Comparison of ENCODE assay signal across 5 fruit fly cellular contexts in the genomic region with DNA sequence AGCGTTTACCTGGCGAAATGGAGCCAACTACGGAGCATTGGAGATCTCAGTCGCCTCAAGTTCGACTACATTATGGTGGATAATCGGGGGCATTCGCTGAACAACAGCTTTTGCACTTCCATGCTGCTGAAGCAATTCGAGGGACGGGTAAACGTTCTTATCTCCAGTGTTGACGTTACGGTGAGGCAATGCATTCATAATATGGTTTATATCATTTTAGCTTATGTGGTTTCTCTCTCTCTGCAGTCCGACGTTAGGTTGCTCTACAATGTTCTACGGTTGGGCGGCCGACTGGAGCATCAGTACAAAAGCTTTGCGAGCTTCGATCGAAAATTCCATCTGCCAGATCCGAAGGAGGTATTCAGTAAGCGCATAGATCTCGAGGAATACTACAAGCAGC.
TF ChIP-seq lines count a peak whose summit lies in the region.

No protein-coding gene starts in this region.

- no peak for TF ChIP-seq CTCF in whole organism, embryonic (GFP tag; optimal IDR thresholded peaks at IDR 0.05; lab: Kevin White, UChicago)

TF ChIP-seq in whole organism, adult, 20 proteins besides CTCF, POLR2A, EP300 and RAD21:
- no peak for TF ChIP-seq pad (GFP tag; optimal IDR thresholded peaks at IDR 0.05; lab: Kevin White, UChicago)
- no peak for TF ChIP-seq CG33017 (tag; optimal IDR thresholded peaks at IDR 0.05; lab: Kevin White, UChicago)
- no peak for TF ChIP-seq Hr96 (GFP tag; optimal IDR thresholded peaks at IDR 0.05; lab: Kevin White, UChicago)
- no peak for TF ChIP-seq toe (GFP tag; optimal IDR thresholded peaks at IDR 0.05; lab: Kevin White, UChicago)
- TF ChIP-seq cic (GFP tag; optimal IDR thresholded peaks at IDR 0.05; lab: Kevin White, UChicago) = peak; percentile 18
- TF ChIP-seq tj (GFP tag; optimal IDR thresholded peaks at IDR 0.05; lab: Kevin White, UChicago) = no peak
- no peak for TF ChIP-seq CG7101 (tag; optimal IDR thresholded peaks at IDR 0.05; lab: Kevin White, UChicago)
- no peak for TF ChIP-seq CG14711 (tag; optimal IDR thresholded peaks at IDR 0.05; lab: Kevin White, UChicago)
- TF ChIP-seq kay (GFP tag; lab: Kevin White, UChicago; ENCODE audit: borderline replicate concordance) = no peak

TF ChIP-seq in whole organism, embryonic, 481 proteins besides CTCF, POLR2A, EP300 and RAD21:
- TF ChIP-seq cg (GFP tag; optimal IDR thresholded peaks at IDR 0.05; lab: Kevin White, UChicago) = no peak
- peak; percentile 48 for TF ChIP-seq nom (GFP tag; optimal IDR thresholded peaks at IDR 0.05; lab: Kevin White, UChicago)
- no peak for TF ChIP-seq CG11560 (tag; IDR thresholded peaks at IDR 0.05; lab: Robert Waterston, UW)
- no peak for TF ChIP-seq Hr39 (optimal IDR thresholded peaks at IDR 0.05; lab: Kevin White, UChicago)
- no peak for TF ChIP-seq ttk (GFP tag; IDR thresholded peaks at IDR 0.05; lab: Robert Waterston, UW)
- TF ChIP-seq Usf (GFP tag; optimal IDR thresholded peaks at IDR 0.05; lab: Kevin White, UChicago) = no peak
- TF ChIP-seq fd3F (GFP tag; optimal IDR thresholded peaks at IDR 0.05; lab: Kevin White, UChicago) = no peak
- TF ChIP-seq CG13296 (GFP tag; optimal IDR thresholded peaks at IDR 0.05; lab: Kevin White, UChicago) = peak; percentile 48
- TF ChIP-seq Med (GFP tag; lab: Kevin White, UChicago) = peak; percentile 64
- TF ChIP-seq ase (GFP tag; IDR thresholded peaks at IDR 0.05; lab: Robert Waterston, UW) = no peak
- no peak for TF ChIP-seq CG7839 (tag; optimal IDR thresholded peaks at IDR 0.05; lab: Kevin White, UChicago)
- TF ChIP-seq CG14965 (GFP tag; optimal IDR thresholded peaks at IDR 0.05; lab: Kevin White, UChicago; ENCODE audit: borderline replicate concordance) = no peak
- 0 out of 3 replicates have a peak, but pooled peaks have one; percentile 25 for TF ChIP-seq ci (GFP tag; IDR thresholded peaks at IDR 0.05; lab: Robert Waterston, UW)

TF ChIP-seq in whole organism, prepupa, 60 proteins besides CTCF, POLR2A, EP300 and RAD21:
- TF ChIP-seq Hr39 (GFP tag; optimal IDR thresholded peaks at IDR 0.05; lab: Kevin White, UChicago) (no peak), CG4318 (GFP tag; optimal IDR thresholded peaks at IDR 0.05; lab: Kevin White, UChicago) (no peak), vri (GFP tag; optimal IDR thresholded peaks at IDR 0.05; lab: Kevin White, UChicago) (peak; percentile 82), fd85E (GFP tag; optimal IDR thresholded peaks at IDR 0.05; lab: Kevin White, UChicago) (no peak), spab (GFP tag; optimal IDR thresholded peaks at IDR 0.05; lab: Kevin White, UChicago) (no peak), Eip93F (GFP tag; optimal IDR thresholded peaks at IDR 0.05; lab: Kevin White, UChicago) (no peak), CG3032 (tag; optimal IDR thresholded peaks at IDR 0.05; lab: Kevin White, UChicago) (no peak), CG6792 (GFP tag; optimal IDR thresholded peaks at IDR 0.05; lab: Kevin White, UChicago) (no peak), Met (GFP tag; optimal IDR thresholded peaks at IDR 0.05; lab: Kevin White, UChicago) (no peak), fkh (GFP tag; optimal IDR thresholded peaks at IDR 0.05; lab: Kevin White, UChicago) (peak; percentile 10), salr (GFP tag; optimal IDR thresholded peaks at IDR 0.05; lab: Kevin White, UChicago) (no peak), Gug (GFP tag; IDR thresholded peaks at IDR 0.05; lab: Robert Waterston, UW) (no peak), CG6276 (GFP tag; optimal IDR thresholded peaks at IDR 0.05; lab: Kevin White, UChicago) (no peak), CG8319 (GFP tag; optimal IDR thresholded peaks at IDR 0.05; lab: Kevin White, UChicago) (no peak), CG32006 (GFP tag; optimal IDR thresholded peaks at IDR 0.05; lab: Kevin White, UChicago) (no peak), CG6808 (GFP tag; optimal IDR thresholded peaks at IDR 0.05; lab: Kevin White, UChicago) (no peak), Eip78C (GFP tag; lab: Kevin White, UChicago) (peak; percentile 16), CG10631 (GFP tag; optimal IDR thresholded peaks at IDR 0.05; lab: Kevin White, UChicago) (no peak), ss (GFP tag; optimal IDR thresholded peaks at IDR 0.05; lab: Kevin White, UChicago) (no peak), acj6 (GFP tag; optimal IDR thresholded peaks at IDR 0.05; lab: Kevin White, UChicago) (no peak), Sox102F (GFP tag; optimal IDR thresholded peaks at IDR 0.05; lab: Kevin White, UChicago) (no peak), Hr4 (GFP tag; optimal IDR thresholded peaks at IDR 0.05; lab: Kevin White, UChicago) (no peak), eg (GFP tag; IDR thresholded peaks at IDR 0.05; lab: Robert Waterston, UW) (no peak), CG9139 (GFP tag; optimal IDR thresholded peaks at IDR 0.05; lab: Kevin White, UChicago) (no peak)

TF ChIP-seq in whole organism, pupa, 21 proteins besides CTCF, POLR2A, EP300 and RAD21:
- no peak for TF ChIP-seq CG9948 (tag; optimal IDR thresholded peaks at IDR 0.05; lab: Kevin White, UChicago)
- TF ChIP-seq CG32121 (GFP tag; IDR thresholded peaks at IDR 0.05; lab: Robert Waterston, UW) = peak; percentile 16; the same call in 1 of the 2 replicates
TF ChIP-seq in whole organism, pupa: peak in this region for 1.

TF ChIP-seq in whole organism, wandering third instar larva, 38 proteins besides CTCF, POLR2A, EP300 and RAD21:
- TF ChIP-seq fru (GFP tag; optimal IDR thresholded peaks at IDR 0.05; lab: Kevin White, UChicago) (no peak), Rel (GFP tag; optimal IDR thresholded peaks at IDR 0.05; lab: Kevin White, UChicago) (no peak), Rel (tag; optimal IDR thresholded peaks at IDR 0.05; lab: Kevin White, UChicago) (peak; percentile 34)
